Worm (Caenorhabditis elegans): Measurements from ENCODE around the gene C23G10.10.

C23G10.10 gene

ce11 chrIII:6248064-6248687 lies 34.4 kb upstream of the C23G10.10 start, which contains the start of the genes gen-1 and stt-3:
gen-1 (minus strand) TSS chrIII:6248158.
stt-3 (plus strand) TSS chrIII:6248637.
- no peak for TF ChIP-seq hmg-4 (GFP tag; optimal IDR thresholded peaks at IDR 0.05)
- TF ChIP-seq aly-1 (tag; optimal IDR thresholded peaks at IDR 0.05): no peak
- TF ChIP-seq hmbx-1 (tag; optimal IDR thresholded peaks at IDR 0.05): no peak
- TF ChIP-seq ceh-36 (tag; optimal IDR thresholded peaks at IDR 0.05): no peak
- no peak for TF ChIP-seq hnd-1 (tag; optimal IDR thresholded peaks at IDR 0.05)
- TF ChIP-seq ceh-13 (GFP tag; optimal IDR thresholded peaks at IDR 0.05): no peak
- TF ChIP-seq ets-7 (tag; optimal IDR thresholded peaks at IDR 0.05): no peak
- TF ChIP-seq sea-1 (GFP tag; conservative IDR thresholded peaks at IDR 0.05): no peak
- no peak for TF ChIP-seq tbx-11 (GFP tag; IDR thresholded peaks at IDR 0.05)
- no peak for TF ChIP-seq pes-1 (GFP tag; IDR thresholded peaks at IDR 0.05)
- TF ChIP-seq scrt-1 (GFP tag; IDR thresholded peaks at IDR 0.05): no peak
- TF ChIP-seq flt-1 (GFP tag; IDR thresholded peaks at IDR 0.05): no peak; the same call in 1 of the 2 replicates
- no peak for TF ChIP-seq B0310.2 (tag; optimal IDR thresholded peaks at IDR 0.05)
- TF ChIP-seq ama-1 (optimal IDR thresholded peaks at IDR 0.05): no peak
- TF ChIP-seq F13C5.2 (tag; optimal IDR thresholded peaks at IDR 0.05): no peak
- TF ChIP-seq tbx-37 (GFP tag; conservative IDR thresholded peaks at IDR 0.05): no peak
- TF ChIP-seq tra-4 (tag; optimal IDR thresholded peaks at IDR 0.05): no peak

- TF ChIP-seq scrt-1 (GFP tag; IDR thresholded peaks at IDR 0.05) (no peak), tbx-37 (GFP tag; conservative IDR thresholded peaks at IDR 0.05) (no peak), hnd-1 (tag; optimal IDR thresholded peaks at IDR 0.05) (no peak), tra-4 (tag; optimal IDR thresholded peaks at IDR 0.05) (no peak), flt-1 (GFP tag; IDR thresholded peaks at IDR 0.05) (no peak)
These were observed 31.9 kb upstream of the C23G10.10 start, which contains the start of gene bcas-2 for ce11 chrIII:6245728-6246127. bcas-2 (minus strand) TSS chrIII:6245828.

ce11 chrIII:6240528-6240927 lies 26.7 kb upstream of the C23G10.10 start, which contains the start of gene T12A2.3:
T12A2.3 (plus strand) TSS chrIII:6240828.
- TF ChIP-seq tbx-37 (GFP tag; conservative IDR thresholded peaks at IDR 0.05) (no peak), aly-1 (tag; optimal IDR thresholded peaks at IDR 0.05) (no peak), tbx-11 (GFP tag; IDR thresholded peaks at IDR 0.05) (no peak), tra-4 (tag; optimal IDR thresholded peaks at IDR 0.05) (no peak), ceh-36 (tag; optimal IDR thresholded peaks at IDR 0.05) (no peak), hnd-1 (tag; optimal IDR thresholded peaks at IDR 0.05) (no peak), hmg-4 (GFP tag; optimal IDR thresholded peaks at IDR 0.05) (no peak), ama-1 (optimal IDR thresholded peaks at IDR 0.05) (no peak), flt-1 (GFP tag; IDR thresholded peaks at IDR 0.05) (no peak), ets-7 (tag; optimal IDR thresholded peaks at IDR 0.05) (no peak), B0310.2 (tag; optimal IDR thresholded peaks at IDR 0.05) (no peak), sea-1 (GFP tag; conservative IDR thresholded peaks at IDR 0.05) (no peak), ceh-13 (GFP tag; optimal IDR thresholded peaks at IDR 0.05) (no peak), hmbx-1 (tag; optimal IDR thresholded peaks at IDR 0.05) (no peak), pes-1 (GFP tag; IDR thresholded peaks at IDR 0.05) (no peak), F13C5.2 (tag; optimal IDR thresholded peaks at IDR 0.05) (no peak)

ce11 chrIII:6236649-6237048 lies 22.8 kb upstream of the C23G10.10 start, which contains the start of gene T12A2.21:
T12A2.21 (minus strand) TSS chrIII:6236749.
- no peak for TF ChIP-seq scrt-1 (GFP tag; IDR thresholded peaks at IDR 0.05)
- no peak for TF ChIP-seq F13C5.2 (tag; optimal IDR thresholded peaks at IDR 0.05)
- no peak for TF ChIP-seq tra-4 (tag; optimal IDR thresholded peaks at IDR 0.05)
- TF ChIP-seq sea-1 (GFP tag; conservative IDR thresholded peaks at IDR 0.05): no peak

ce11 chrIII:6231880-6232279 lies 18.1 kb upstream of the C23G10.10 start:
- TF ChIP-seq hnd-1 (tag; optimal IDR thresholded peaks at IDR 0.05): no peak
- no peak for TF ChIP-seq flt-1 (GFP tag; IDR thresholded peaks at IDR 0.05)
- no peak for TF ChIP-seq ceh-13 (GFP tag; optimal IDR thresholded peaks at IDR 0.05)
- no peak for TF ChIP-seq tbx-37 (GFP tag; conservative IDR thresholded peaks at IDR 0.05)
- TF ChIP-seq hmg-4 (GFP tag; optimal IDR thresholded peaks at IDR 0.05): no peak
- no peak for TF ChIP-seq pes-1 (GFP tag; IDR thresholded peaks at IDR 0.05)
- no peak for TF ChIP-seq ceh-36 (tag; optimal IDR thresholded peaks at IDR 0.05)
- no peak for TF ChIP-seq tra-4 (tag; optimal IDR thresholded peaks at IDR 0.05)
- TF ChIP-seq sea-1 (GFP tag; conservative IDR thresholded peaks at IDR 0.05): no peak
- TF ChIP-seq F13C5.2 (tag; optimal IDR thresholded peaks at IDR 0.05): no peak
- no peak for TF ChIP-seq B0310.2 (tag; optimal IDR thresholded peaks at IDR 0.05)
- no peak for TF ChIP-seq ets-7 (tag; optimal IDR thresholded peaks at IDR 0.05)
- TF ChIP-seq scrt-1 (GFP tag; IDR thresholded peaks at IDR 0.05): no peak
- TF ChIP-seq aly-1 (tag; optimal IDR thresholded peaks at IDR 0.05): no peak
- TF ChIP-seq hmbx-1 (tag; optimal IDR thresholded peaks at IDR 0.05): no peak
- TF ChIP-seq tbx-11 (GFP tag; IDR thresholded peaks at IDR 0.05): no peak
- no peak for TF ChIP-seq ama-1 (optimal IDR thresholded peaks at IDR 0.05)

ce11 chrIII:6230870-6231269 lies 17.1 kb upstream of the C23G10.10 start, which contains the start of gene esyt-2:
esyt-2 (minus strand) TSS chrIII:6230970.
- TF ChIP-seq tbx-11 (GFP tag; IDR thresholded peaks at IDR 0.05): no peak
- TF ChIP-seq pes-1 (GFP tag; IDR thresholded peaks at IDR 0.05): no peak
- TF ChIP-seq ama-1 (optimal IDR thresholded peaks at IDR 0.05): no peak
- no peak for TF ChIP-seq tbx-37 (GFP tag; conservative IDR thresholded peaks at IDR 0.05)
- no peak for TF ChIP-seq flt-1 (GFP tag; IDR thresholded peaks at IDR 0.05)
- TF ChIP-seq ceh-36 (tag; optimal IDR thresholded peaks at IDR 0.05): no peak
- TF ChIP-seq ets-7 (tag; optimal IDR thresholded peaks at IDR 0.05): no peak
- TF ChIP-seq F13C5.2 (tag; optimal IDR thresholded peaks at IDR 0.05): no peak
- TF ChIP-seq scrt-1 (GFP tag; IDR thresholded peaks at IDR 0.05): no peak
- no peak for TF ChIP-seq B0310.2 (tag; optimal IDR thresholded peaks at IDR 0.05)
- no peak for TF ChIP-seq hnd-1 (tag; optimal IDR thresholded peaks at IDR 0.05)
- no peak for TF ChIP-seq tra-4 (tag; optimal IDR thresholded peaks at IDR 0.05)
- TF ChIP-seq aly-1 (tag; optimal IDR thresholded peaks at IDR 0.05): no peak
- TF ChIP-seq hmg-4 (GFP tag; optimal IDR thresholded peaks at IDR 0.05): no peak
- no peak for TF ChIP-seq ceh-13 (GFP tag; optimal IDR thresholded peaks at IDR 0.05)

- no peak for TF ChIP-seq ceh-13 (GFP tag; optimal IDR thresholded peaks at IDR 0.05)
- TF ChIP-seq ets-7 (tag; optimal IDR thresholded peaks at IDR 0.05): no peak
- TF ChIP-seq B0310.2 (tag; optimal IDR thresholded peaks at IDR 0.05): no peak
- TF ChIP-seq pes-1 (GFP tag; IDR thresholded peaks at IDR 0.05): no peak
- TF ChIP-seq ama-1 (optimal IDR thresholded peaks at IDR 0.05): no peak
- no peak for TF ChIP-seq hmg-4 (GFP tag; optimal IDR thresholded peaks at IDR 0.05)
- TF ChIP-seq F13C5.2 (tag; optimal IDR thresholded peaks at IDR 0.05): no peak
- no peak for TF ChIP-seq tbx-37 (GFP tag; conservative IDR thresholded peaks at IDR 0.05)
- no peak for TF ChIP-seq tra-4 (tag; optimal IDR thresholded peaks at IDR 0.05)
- no peak for TF ChIP-seq hnd-1 (tag; optimal IDR thresholded peaks at IDR 0.05)
- TF ChIP-seq hmbx-1 (tag; optimal IDR thresholded peaks at IDR 0.05): no peak
- TF ChIP-seq flt-1 (GFP tag; IDR thresholded peaks at IDR 0.05): no peak
- no peak for TF ChIP-seq aly-1 (tag; optimal IDR thresholded peaks at IDR 0.05)
- TF ChIP-seq tbx-11 (GFP tag; IDR thresholded peaks at IDR 0.05): no peak
- TF ChIP-seq sea-1 (GFP tag; conservative IDR thresholded peaks at IDR 0.05): no peak
- no peak for TF ChIP-seq ceh-36 (tag; optimal IDR thresholded peaks at IDR 0.05)
These were observed 7.6 kb upstream of the C23G10.10 start for ce11 chrIII:6221403-6221802.
